Fruit fly (Drosophila melanogaster) whole organism, pupa: ENCODE data around the gene Irbp.

ENCODE experiments used
- CG12605 ChIP-seq: fragments of 200-800 bp; sonication (Bioruptor generic); IDR thresholded peaks from 2 replicates; pipeline ENCODE4 v1.3.6; 2022; ENCODE audit warnings: missing biosample characterization, missing genetic modification characterization
- CG14655 ChIP-seq: fragments of 200-800 bp; sonication (Bioruptor generic); optimal IDR thresholded peaks from 3 replicates; lab custom pipeline; 2017; ENCODE audit warnings: mild to moderate bottlenecking, missing biosample characterization, missing genetic modification reagents, missing genetic modification characterization
- CG15710 ChIP-seq: fragments of 200-800 bp; sonication (Bioruptor generic); optimal IDR thresholded peaks from 2 replicates; lab custom pipeline; 2018; ENCODE audit warnings: missing biosample characterization, mild to moderate bottlenecking, missing genetic modification characterization, moderate library complexity
- CG32121 ChIP-seq: fragments of 200-800 bp; sonication (Bioruptor generic); IDR thresholded peaks from 2 replicates; pipeline ENCODE4 v1.3.6; 2022; ENCODE audit warnings: missing biosample characterization, missing genetic modification characterization
- CG34367 ChIP-seq: fragments of 200-800 bp; sonication (Bioruptor generic); optimal IDR thresholded peaks from 2 replicates; lab custom pipeline; 2018; ENCODE audit warnings: missing biosample characterization, mild to moderate bottlenecking, missing genetic modification characterization
- CG8159 ChIP-seq: fragments of 200-800 bp; sonication (Bioruptor generic); optimal IDR thresholded peaks from 3 replicates; lab custom pipeline; 2018; ENCODE audit warnings: missing biosample characterization, mild to moderate bottlenecking, missing genetic modification characterization, moderate library complexity
- CG8301 ChIP-seq: fragments of 200-800 bp; sonication (Bioruptor generic); optimal IDR thresholded peaks from 2 replicates; lab custom pipeline; 2018; ENCODE audit warnings: missing biosample characterization, mild to moderate bottlenecking, missing genetic modification characterization
- D1 ChIP-seq: fragments of 200-800 bp; sonication (Bioruptor generic); optimal IDR thresholded peaks from 2 replicates; lab custom pipeline; 2018; ENCODE audit warnings: missing biosample characterization, mild to moderate bottlenecking, missing genetic modification characterization, moderate library complexity
- EcR ChIP-seq: fragments of 200-800 bp; sonication (Bioruptor generic); optimal IDR thresholded peaks from 3 replicates; lab custom pipeline; 2019; ENCODE audit warnings: missing biosample characterization, missing genetic modification characterization, mild to moderate bottlenecking, moderate library complexity, missing genetic modification reagents
- Ets98B ChIP-seq: fragments of 200-800 bp; sonication (Bioruptor generic); IDR thresholded peaks from 2 replicates; pipeline ENCODE4 v1.3.6; 2022; ENCODE audit warnings: missing biosample characterization, missing genetic modification characterization
- Pif1A ChIP-seq: fragments of 200-800 bp; sonication (Bioruptor generic); optimal IDR thresholded peaks from 3 replicates; lab custom pipeline; 2016; ENCODE audit warnings: missing biosample characterization, missing genetic modification characterization
- fd96Ca ChIP-seq: fragments of 200-800 bp; sonication (Bioruptor generic); IDR thresholded peaks from 3 replicates; pipeline ENCODE4 v1.3.6; 2022; ENCODE audit warnings: missing biosample characterization, missing genetic modification characterization
- gl ChIP-seq: fragments of 200-800 bp; sonication (Bioruptor generic); optimal IDR thresholded peaks from 2 replicates; lab custom pipeline; 2018; ENCODE audit warnings: missing biosample characterization, mild to moderate bottlenecking, missing genetic modification characterization
- rn ChIP-seq: fragments of 200-800 bp; sonication (Bioruptor generic); IDR thresholded peaks from 2 replicates; pipeline ENCODE4 v1.3.6; 2022; ENCODE audit warnings: missing biosample characterization, missing genetic modification characterization

dm6 chr3R:11370333-11370732, 39.5 kb upstream of the Irbp start:
- TF ChIP-seq CG34367 (tag; lab: Kevin White, UChicago), result no peak
- TF ChIP-seq CG8301 (tag; lab: Kevin White, UChicago), result no peak
- TF ChIP-seq CG14655 (GFP tag; lab: Kevin White, UChicago), result no peak
- no peak for TF ChIP-seq CG15710
- no peak for TF ChIP-seq EcR
- TF ChIP-seq CG32121 (GFP tag; lab: Robert Waterston, UW), result no peak
- no peak for TF ChIP-seq fd96Ca (GFP tag; lab: Robert Waterston, UW)
- no peak for TF ChIP-seq rn (GFP tag; lab: Robert Waterston, UW)
- TF ChIP-seq CG8159, result no peak
- no peak for TF ChIP-seq Pif1A (GFP tag; lab: Kevin White, UChicago)
- no peak for TF ChIP-seq D1 (tag; lab: Kevin White, UChicago)
- no peak for TF ChIP-seq CG12605 (GFP tag; lab: Robert Waterston, UW)
- TF ChIP-seq gl (tag; lab: Kevin White, UChicago), result no peak
- TF ChIP-seq Ets98B (GFP tag; lab: Robert Waterston, UW), result no peak
